Worm (Caenorhabditis elegans): ENCODE data around the gene psr-1.

Gene psr-1

ce11 chrIV:4652365-4652844 lies 657 bp upstream of the psr-1 start, which contains the start of gene F29B9.5:
Gene F29B9.5 (plus strand): TSS chrIV:4652415.
- TF ChIP-seq cnd-1 (tag; optimal IDR thresholded peaks at IDR 0.05) (no peak), ztf-11 (tag; optimal IDR thresholded peaks at IDR 0.05) (no peak), unc-120 (tag; optimal IDR thresholded peaks at IDR 0.05; ENCODE audit: poor library complexity, severe bottlenecking) (no peak)

DNA sequence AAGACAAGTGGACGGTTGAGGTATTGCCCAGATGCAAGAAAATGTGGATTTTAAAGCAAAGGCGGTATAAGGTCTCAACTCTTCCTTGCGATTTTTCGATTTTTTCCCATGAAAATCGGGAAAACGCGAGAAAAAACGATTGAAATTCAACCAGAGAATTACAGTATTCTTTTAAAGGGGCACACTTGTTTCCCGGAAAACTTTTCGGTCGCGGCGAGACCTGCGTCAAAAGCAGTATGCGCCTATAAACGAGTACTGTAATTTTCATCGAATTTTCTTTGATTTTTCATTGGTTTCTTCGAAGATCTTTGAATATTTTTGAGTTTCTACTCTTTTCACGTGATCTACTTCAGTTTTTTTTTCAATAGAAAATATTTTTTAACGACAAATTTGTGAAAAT lies 646 bp downstream of the psr-1 start:
- no peak for TF ChIP-seq mls-2 (tag; optimal IDR thresholded peaks at IDR 0.05)

ce11 chrIV:4655979-4656378 lies 2.9 kb downstream of the psr-1 start:
- TF ChIP-seq hlh-1 (tag; optimal IDR thresholded peaks at IDR 0.05): no peak
- TF ChIP-seq zip-8 (tag; optimal IDR thresholded peaks at IDR 0.05): no peak
- no peak for TF ChIP-seq mls-2 (tag; optimal IDR thresholded peaks at IDR 0.05)
- no peak for TF ChIP-seq M03D4.4 (tag; optimal IDR thresholded peaks at IDR 0.05)
- TF ChIP-seq lin-13 (tag; optimal IDR thresholded peaks at IDR 0.05): no peak
- no peak for TF ChIP-seq ztf-11 (tag; optimal IDR thresholded peaks at IDR 0.05)
- TF ChIP-seq sem-2 (GFP tag; optimal IDR thresholded peaks at IDR 0.05): no peak
- TF ChIP-seq drap-1 (GFP tag; optimal IDR thresholded peaks at IDR 0.05): no peak
- TF ChIP-seq unc-62 (GFP tag; optimal IDR thresholded peaks at IDR 0.05): no peak
- TF ChIP-seq nhr-237 (tag; optimal IDR thresholded peaks at IDR 0.05): no peak
- no peak for TF ChIP-seq lin-32 (GFP tag; optimal IDR thresholded peaks at IDR 0.05)
- TF ChIP-seq tbx-8 (GFP tag; optimal IDR thresholded peaks at IDR 0.05): no peak
- TF ChIP-seq elt-3 (tag; optimal IDR thresholded peaks at IDR 0.05): no peak
- no peak for TF ChIP-seq ceh-39 (tag; optimal IDR thresholded peaks at IDR 0.05)

ce11 chrIV:4656380-4656779 lies 3.3 kb downstream of the psr-1 start:
- TF ChIP-seq lsy-2 (tag; optimal IDR thresholded peaks at IDR 0.05) (no peak), pha-4 (tag; optimal IDR thresholded peaks at IDR 0.05) (no peak), flh-1 (GFP tag; optimal IDR thresholded peaks at IDR 0.05) (no peak), sem-2 (GFP tag; optimal IDR thresholded peaks at IDR 0.05) (no peak), drap-1 (GFP tag; optimal IDR thresholded peaks at IDR 0.05) (no peak), unc-39 (tag; optimal IDR thresholded peaks at IDR 0.05) (no peak), nhr-2 (tag; optimal IDR thresholded peaks at IDR 0.05) (no peak), nhr-28 (tag; optimal IDR thresholded peaks at IDR 0.05) (no peak), nhr-12 (tag; optimal IDR thresholded peaks at IDR 0.05) (no peak), unc-120 (tag; optimal IDR thresholded peaks at IDR 0.05; ENCODE audit: poor library complexity, severe bottlenecking) (no peak), elt-1 (tag; optimal IDR thresholded peaks at IDR 0.05; ENCODE audit: borderline replicate concordance, insufficient read depth) (no peak), mab-5 (tag; optimal IDR thresholded peaks at IDR 0.05) (no peak), snpc-4 (tag; optimal IDR thresholded peaks at IDR 0.05) (no peak), M03D4.4 (tag; optimal IDR thresholded peaks at IDR 0.05) (no peak), ceh-39 (tag; optimal IDR thresholded peaks at IDR 0.05) (no peak), unc-62 (GFP tag; optimal IDR thresholded peaks at IDR 0.05) (no peak), tbx-8 (GFP tag; optimal IDR thresholded peaks at IDR 0.05) (no peak), ceh-83 (GFP tag; optimal IDR thresholded peaks at IDR 0.05) (no peak)

ce11 chrIV:4657874-4658273 lies 4.8 kb downstream of the psr-1 start, which contains the start of gene col-111:
Gene col-111 (minus strand): TSS chrIV:4657974.
- TF ChIP-seq unc-39 (tag; optimal IDR thresholded peaks at IDR 0.05) (no peak), pha-4 (tag; optimal IDR thresholded peaks at IDR 0.05) (no peak)

DNA sequence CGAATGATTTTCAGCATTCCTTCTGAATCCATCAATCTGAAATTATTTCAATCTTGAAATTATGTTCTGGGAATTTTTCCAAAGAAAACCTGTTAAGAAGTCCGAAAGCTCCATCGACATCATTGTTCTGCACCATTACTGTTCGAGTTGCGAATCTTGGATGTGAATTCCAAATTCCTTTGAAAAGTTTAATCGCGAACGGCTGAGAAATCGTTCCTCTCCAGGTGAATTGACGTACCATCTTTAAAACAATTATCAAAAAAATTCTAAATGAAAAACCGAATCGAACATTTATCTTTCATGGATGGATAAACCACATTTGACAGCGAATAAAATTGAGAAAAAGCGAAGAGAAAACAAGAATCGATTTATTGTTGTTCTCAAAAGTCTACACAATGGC lies 6.2 kb downstream of the psr-1 start, which contains the start of gene mrps-21:
Gene mrps-21 (minus strand): TSS at position 241 of the 400 bp plus-strand sequence.
- TF ChIP-seq unc-120 (tag; optimal IDR thresholded peaks at IDR 0.05; ENCODE audit: poor library complexity, severe bottlenecking): no peak
- TF ChIP-seq blmp-1 (tag; optimal IDR thresholded peaks at IDR 0.05): no peak
- no peak for TF ChIP-seq ceh-39 (tag; optimal IDR thresholded peaks at IDR 0.05)
- no peak for TF ChIP-seq ztf-11 (tag; optimal IDR thresholded peaks at IDR 0.05)
- no peak for TF ChIP-seq drap-1 (GFP tag; optimal IDR thresholded peaks at IDR 0.05)
- no peak for TF ChIP-seq lsy-2 (tag; optimal IDR thresholded peaks at IDR 0.05)
- no peak for TF ChIP-seq lin-32 (GFP tag; optimal IDR thresholded peaks at IDR 0.05)
- TF ChIP-seq mls-2 (tag; optimal IDR thresholded peaks at IDR 0.05): no peak
- no peak for TF ChIP-seq elt-3 (tag; optimal IDR thresholded peaks at IDR 0.05)
- TF ChIP-seq unc-62 (GFP tag; optimal IDR thresholded peaks at IDR 0.05): no peak
- TF ChIP-seq nhr-237 (tag; optimal IDR thresholded peaks at IDR 0.05): no peak
- TF ChIP-seq ceh-83 (GFP tag; optimal IDR thresholded peaks at IDR 0.05): no peak
- TF ChIP-seq nhr-2 (tag; optimal IDR thresholded peaks at IDR 0.05): no peak
- no peak for TF ChIP-seq elt-1 (tag; optimal IDR thresholded peaks at IDR 0.05; ENCODE audit: borderline replicate concordance, insufficient read depth)

Data from whole organism, mixed stage, embryonic.